Worm (Caenorhabditis elegans): ENCODE results near the gene tank-1.

tank-1 gene

DNA sequence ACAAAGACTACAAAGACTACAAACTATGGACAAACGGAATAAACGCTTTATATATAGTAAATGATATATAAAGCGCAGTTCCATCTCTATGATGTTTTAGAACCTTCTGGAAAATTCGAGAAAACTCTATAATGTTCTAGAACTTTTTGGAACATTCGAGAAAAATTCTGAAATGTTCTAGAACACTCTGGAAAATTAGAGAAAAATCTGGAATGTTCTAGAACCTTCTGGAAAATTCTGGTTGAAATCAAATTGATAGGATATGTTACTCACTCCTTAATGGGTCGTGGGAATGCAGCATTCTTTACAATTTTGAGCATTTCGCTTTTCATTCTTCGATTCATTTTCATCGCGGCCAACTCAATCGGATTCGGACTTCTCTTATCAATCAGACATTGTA is 7.0 kb downstream of the tank-1 start:
- TF ChIP-seq zip-5 (tag; optimal IDR thresholded peaks at IDR 0.05) = no peak
- TF ChIP-seq ets-4 (tag; optimal IDR thresholded peaks at IDR 0.05) = no peak
- TF ChIP-seq fkh-10 (GFP tag; optimal IDR thresholded peaks at IDR 0.05) = no peak
- no peak for TF ChIP-seq ttx-3 (tag; optimal IDR thresholded peaks at IDR 0.05)
- no peak for TF ChIP-seq tbx-2 (tag; optimal IDR thresholded peaks at IDR 0.05)
- no peak for TF ChIP-seq ceh-34 (tag; optimal IDR thresholded peaks at IDR 0.05)
- TF ChIP-seq che-1 (tag; optimal IDR thresholded peaks at IDR 0.05) = no peak
- no peak for TF ChIP-seq C38D4.7 (GFP tag; optimal IDR thresholded peaks at IDR 0.05)
- no peak for TF ChIP-seq ceh-19 (GFP tag; optimal IDR thresholded peaks at IDR 0.05)
- no peak for TF ChIP-seq ceh-6 (GFP tag; optimal IDR thresholded peaks at IDR 0.05)
- TF ChIP-seq ceh-30 (tag; optimal IDR thresholded peaks at IDR 0.05) = no peak
- no peak for TF ChIP-seq sdc-2 (tag; optimal IDR thresholded peaks at IDR 0.05)

DNA sequence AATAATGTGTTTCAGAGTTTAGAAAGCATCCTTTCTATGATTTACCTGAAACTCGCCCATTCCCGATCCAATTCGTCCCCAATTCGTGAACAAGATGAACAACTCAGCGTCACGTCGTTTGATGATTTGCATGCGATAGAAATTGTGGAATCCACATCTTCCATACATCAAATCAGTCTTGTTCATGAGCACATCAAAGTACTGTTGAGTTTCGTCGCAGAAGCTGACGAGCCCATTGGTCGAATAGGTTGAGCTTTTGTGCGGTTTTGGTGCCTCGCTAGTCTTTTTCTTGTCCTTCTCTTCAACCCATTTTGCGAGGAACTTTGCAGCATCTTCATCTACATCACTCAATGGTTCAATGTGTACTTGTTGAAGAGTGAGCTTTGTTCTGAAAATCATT is 7.6 kb downstream of the tank-1 start:
- no peak for TF ChIP-seq C08G9.2 (tag; optimal IDR thresholded peaks at IDR 0.05)
- TF ChIP-seq ceh-34 (tag; optimal IDR thresholded peaks at IDR 0.05) = no peak
- no peak for TF ChIP-seq pat-9 (tag; optimal IDR thresholded peaks at IDR 0.05)
- no peak for TF ChIP-seq pros-1 (tag; optimal IDR thresholded peaks at IDR 0.05)
- TF ChIP-seq ets-4 (tag; optimal IDR thresholded peaks at IDR 0.05) = no peak
- TF ChIP-seq ceh-14 (tag; optimal IDR thresholded peaks at IDR 0.05) = no peak

DNA sequence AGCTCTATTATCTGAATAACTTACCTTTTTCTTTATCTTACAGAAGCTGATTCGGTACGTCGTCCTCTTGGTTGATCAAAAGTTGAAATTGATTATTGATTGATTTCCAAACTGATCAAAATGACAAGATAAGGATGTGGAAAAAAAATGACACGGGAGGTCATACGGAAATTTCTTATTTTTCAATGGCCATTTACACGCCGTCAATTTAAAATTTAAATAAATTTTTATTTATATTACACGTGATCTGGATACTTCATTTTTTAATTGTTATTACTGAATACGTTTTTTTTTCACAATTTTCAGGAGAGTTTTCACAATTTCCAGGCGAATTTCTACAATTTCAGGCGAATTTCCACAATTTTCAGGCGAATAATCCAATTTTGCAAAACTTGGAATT is 9.6 kb downstream of the tank-1 start, which contains the start of gene Y75B7B.2:
TSS of gene Y75B7B.2 (minus strand) at position 101 of the 400 bp plus-strand sequence.
- TF ChIP-seq tbx-2 (tag; optimal IDR thresholded peaks at IDR 0.05) = no peak
- no peak for TF ChIP-seq che-1 (tag; optimal IDR thresholded peaks at IDR 0.05)
- TF ChIP-seq ets-4 (tag; optimal IDR thresholded peaks at IDR 0.05) = no peak
- TF ChIP-seq zip-5 (tag; optimal IDR thresholded peaks at IDR 0.05) = no peak
- TF ChIP-seq unc-3 (GFP tag; conservative IDR thresholded peaks at IDR 0.05) = no peak
- no peak for TF ChIP-seq unc-3 (tag; optimal IDR thresholded peaks at IDR 0.05)
- TF ChIP-seq ceh-6 (GFP tag; optimal IDR thresholded peaks at IDR 0.05) = no peak
- no peak for TF ChIP-seq elt-4 (tag; optimal IDR thresholded peaks at IDR 0.05)
- TF ChIP-seq pros-1 (tag; optimal IDR thresholded peaks at IDR 0.05) = no peak
- no peak for TF ChIP-seq eyg-1 (tag; optimal IDR thresholded peaks at IDR 0.05)
- no peak for TF ChIP-seq lim-6 (tag; optimal IDR thresholded peaks at IDR 0.05)
- TF ChIP-seq sox-4 (tag; optimal IDR thresholded peaks at IDR 0.05) = no peak
- no peak for TF ChIP-seq madf-2 (tag; optimal IDR thresholded peaks at IDR 0.05)
- TF ChIP-seq fkh-10 (GFP tag; optimal IDR thresholded peaks at IDR 0.05) = no peak
- no peak for TF ChIP-seq hlh-15 (tag; optimal IDR thresholded peaks at IDR 0.05)
- TF ChIP-seq nhr-232 (tag; optimal IDR thresholded peaks at IDR 0.05) = no peak
- no peak for TF ChIP-seq dve-1 (tag; optimal IDR thresholded peaks at IDR 0.05)
- TF ChIP-seq ceh-18 (tag; optimal IDR thresholded peaks at IDR 0.05) = no peak
- TF ChIP-seq ceh-19 (GFP tag; optimal IDR thresholded peaks at IDR 0.05) = no peak

DNA sequence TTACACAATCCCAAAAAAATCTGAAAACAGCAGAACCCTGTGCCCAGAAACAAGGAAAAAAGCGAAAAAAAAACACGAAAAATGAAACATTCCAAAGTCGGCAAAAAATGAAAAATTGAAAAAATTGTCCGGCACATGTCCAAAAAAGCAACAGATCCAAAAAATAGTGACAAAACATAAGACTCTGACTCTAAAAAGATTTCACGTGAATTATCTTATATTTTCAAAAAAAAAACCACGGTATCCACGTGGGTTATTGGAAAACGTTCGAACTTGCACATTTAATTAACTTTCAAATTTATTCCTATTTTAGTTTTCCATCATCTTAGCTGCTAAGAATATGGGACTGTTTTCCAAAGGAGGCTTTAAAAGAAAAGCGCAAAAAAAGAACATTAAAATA is 14.9 kb downstream of the tank-1 start, which contains the start of gene Y75B7B.1:
TSS of gene Y75B7B.1 (plus strand) at position 301 of the 400 bp plus-strand sequence.
- TF ChIP-seq tbx-2 (tag; optimal IDR thresholded peaks at IDR 0.05) (no peak), hlh-6 (tag; optimal IDR thresholded peaks at IDR 0.05) (no peak), elt-2 (tag; optimal IDR thresholded peaks at IDR 0.05) (no peak), elt-4 (tag; optimal IDR thresholded peaks at IDR 0.05) (no peak), K09A11.1 (tag; optimal IDR thresholded peaks at IDR 0.05; ENCODE audit: insufficient read depth) (no peak), odd-2 (tag; optimal IDR thresholded peaks at IDR 0.05) (no peak), ceh-31 (tag; optimal IDR thresholded peaks at IDR 0.05) (no peak), eyg-1 (tag; optimal IDR thresholded peaks at IDR 0.05) (no peak)

DNA sequence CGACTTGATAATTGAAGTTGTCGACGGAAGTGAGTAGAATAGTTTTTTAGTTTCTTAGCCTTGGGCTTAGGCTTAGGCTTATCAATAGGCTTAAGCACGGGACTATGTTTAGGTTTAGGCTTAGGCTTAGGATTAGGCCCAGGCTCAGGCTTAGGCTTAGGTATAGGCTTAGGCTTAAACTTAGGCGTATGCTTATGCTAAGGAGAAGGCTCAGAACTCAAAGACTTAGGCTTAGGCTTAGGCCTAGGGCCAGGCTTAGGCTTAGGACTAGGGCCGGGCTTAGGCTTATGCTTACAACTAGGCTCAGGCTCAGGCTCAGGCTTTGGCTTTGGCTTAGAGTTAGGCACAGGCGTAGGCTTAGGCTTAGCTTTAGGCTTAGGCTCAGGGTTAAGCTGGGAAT is 19.0 kb downstream of the tank-1 start:
- TF ChIP-seq ceh-18 (tag; optimal IDR thresholded peaks at IDR 0.05) (no peak), pqm-1 (tag; optimal IDR thresholded peaks at IDR 0.05) (no peak), mec-3 (tag; optimal IDR thresholded peaks at IDR 0.05; ENCODE audit: borderline replicate concordance) (no peak), fkh-6 (tag; optimal IDR thresholded peaks at IDR 0.05) (no peak), pat-9 (tag; optimal IDR thresholded peaks at IDR 0.05) (no peak), ceh-48 (tag; optimal IDR thresholded peaks at IDR 0.05) (no peak), elt-2 (tag; optimal IDR thresholded peaks at IDR 0.05) (no peak), dmd-4 (tag; optimal IDR thresholded peaks at IDR 0.05; ENCODE audit: borderline replicate concordance) (no peak), hlh-15 (tag; optimal IDR thresholded peaks at IDR 0.05) (no peak), ceh-19 (GFP tag; optimal IDR thresholded peaks at IDR 0.05) (no peak), ceh-30 (tag; optimal IDR thresholded peaks at IDR 0.05) (no peak), ceh-31 (tag; optimal IDR thresholded peaks at IDR 0.05) (no peak), npax-4 (tag; optimal IDR thresholded peaks at IDR 0.05) (no peak), nhr-232 (tag; optimal IDR thresholded peaks at IDR 0.05) (no peak), ceh-9 (tag; optimal IDR thresholded peaks at IDR 0.05) (no peak), nhr-11 (tag; optimal IDR thresholded peaks at IDR 0.05) (no peak), ceh-45 (GFP tag; IDR thresholded peaks at IDR 0.05) (no peak), hlh-30 (tag; optimal IDR thresholded peaks at IDR 0.05; ENCODE audit: insufficient read depth) (no peak), pros-1 (tag; optimal IDR thresholded peaks at IDR 0.05) (no peak), ztf-16 (tag; optimal IDR thresholded peaks at IDR 0.05) (no peak)

Data from whole organism, late embryonic.